Fruit fly (Drosophila melanogaster): ENCODE measurements around the gene CG32026.

The CG32026 gene

dm6 chr3L:8813484-8813883 is 22.8 kb upstream of the CG32026 start:
- TF ChIP-seq h (optimal IDR thresholded peaks at IDR 0.05) (no peak), Sin3A (optimal IDR thresholded peaks at IDR 0.05) (no peak), ttk (optimal IDR thresholded peaks at IDR 0.05) (no peak), psq (optimal IDR thresholded peaks at IDR 0.05) (no peak), insv (optimal IDR thresholded peaks at IDR 0.05) (no peak), Myc (optimal IDR thresholded peaks at IDR 0.05) (no peak)

DNA sequence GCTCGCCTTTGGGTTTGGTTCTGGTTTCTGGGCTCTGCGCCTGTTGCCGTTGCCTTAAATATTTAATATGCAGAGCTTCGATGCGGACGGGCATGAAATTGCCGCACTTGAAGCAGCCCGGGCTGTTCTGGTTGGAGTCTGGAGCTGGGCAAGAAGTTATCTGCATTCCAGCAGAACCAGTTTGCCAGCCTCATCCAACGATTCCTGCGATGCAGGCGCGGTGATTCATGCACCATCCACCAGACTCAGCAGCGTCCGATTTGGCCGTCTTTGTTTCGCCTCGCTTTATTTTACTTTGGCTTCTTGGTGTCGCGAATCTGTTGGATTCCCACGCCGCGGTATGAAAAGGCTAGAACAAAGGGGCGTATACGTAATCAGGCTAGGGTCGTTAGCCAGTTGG is 16.8 kb upstream of the CG32026 start:
- no peak for TF ChIP-seq h (optimal IDR thresholded peaks at IDR 0.05)
- TF ChIP-seq insv (optimal IDR thresholded peaks at IDR 0.05) = no peak
- TF ChIP-seq Sin3A (optimal IDR thresholded peaks at IDR 0.05) = no peak
- TF ChIP-seq psq (optimal IDR thresholded peaks at IDR 0.05) = no peak
- no peak for TF ChIP-seq Myc (optimal IDR thresholded peaks at IDR 0.05)
- TF ChIP-seq ttk (optimal IDR thresholded peaks at IDR 0.05) = no peak

- TF ChIP-seq h (optimal IDR thresholded peaks at IDR 0.05) = no peak
- no peak for TF ChIP-seq Sin3A (optimal IDR thresholded peaks at IDR 0.05)
- TF ChIP-seq insv (optimal IDR thresholded peaks at IDR 0.05) = no peak
- TF ChIP-seq psq (optimal IDR thresholded peaks at IDR 0.05) = no peak
- no peak for TF ChIP-seq ttk (optimal IDR thresholded peaks at IDR 0.05)
- no peak for TF ChIP-seq Myc (optimal IDR thresholded peaks at IDR 0.05)
These were observed 14.3 kb upstream of the CG32026 start for dm6 chr3L:8821708-8822660.

- TF ChIP-seq h (optimal IDR thresholded peaks at IDR 0.05) = no peak
- no peak for TF ChIP-seq Sin3A (optimal IDR thresholded peaks at IDR 0.05)
- TF ChIP-seq Myc (optimal IDR thresholded peaks at IDR 0.05) = no peak
- TF ChIP-seq ttk (optimal IDR thresholded peaks at IDR 0.05) = no peak
- TF ChIP-seq insv (optimal IDR thresholded peaks at IDR 0.05) = no peak
- TF ChIP-seq psq (optimal IDR thresholded peaks at IDR 0.05) = no peak
These were observed 13.3 kb upstream of the CG32026 start for dm6 chr3L:8822881-8823435.

- TF ChIP-seq Myc (optimal IDR thresholded peaks at IDR 0.05) = no peak
- no peak for TF ChIP-seq insv (optimal IDR thresholded peaks at IDR 0.05)
- TF ChIP-seq psq (optimal IDR thresholded peaks at IDR 0.05) = no peak
- TF ChIP-seq ttk (optimal IDR thresholded peaks at IDR 0.05) = no peak
- TF ChIP-seq Sin3A (optimal IDR thresholded peaks at IDR 0.05) = no peak
These were observed 12.4 kb upstream of the CG32026 start for dm6 chr3L:8823730-8824374.

dm6 chr3L:8824403-8825029 is 11.7 kb upstream of the CG32026 start:
- TF ChIP-seq psq (optimal IDR thresholded peaks at IDR 0.05) (no peak), Myc (optimal IDR thresholded peaks at IDR 0.05) (no peak), ttk (optimal IDR thresholded peaks at IDR 0.05) (no peak), Sin3A (optimal IDR thresholded peaks at IDR 0.05) (no peak), insv (optimal IDR thresholded peaks at IDR 0.05) (no peak), h (optimal IDR thresholded peaks at IDR 0.05) (no peak)

DNA sequence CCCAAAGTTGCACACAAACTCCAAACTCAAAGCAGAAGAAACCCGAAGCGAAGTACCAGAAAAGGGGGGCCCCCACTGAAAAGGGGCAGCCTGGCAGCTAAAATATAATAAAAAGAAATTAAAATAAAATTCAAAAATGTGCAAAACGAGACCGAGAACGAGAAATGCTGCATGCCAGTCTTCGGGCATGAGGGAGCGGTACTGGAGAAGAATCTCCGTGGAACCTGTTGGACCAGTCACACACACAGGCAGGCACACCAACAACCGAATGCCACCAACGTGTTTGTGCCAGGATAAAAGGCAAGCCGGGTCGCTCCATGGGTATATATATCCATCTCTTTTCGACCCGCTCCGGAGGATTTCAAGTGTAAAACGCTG is 11.2 kb upstream of the CG32026 start:
- no peak for TF ChIP-seq ttk (optimal IDR thresholded peaks at IDR 0.05)
- no peak for TF ChIP-seq psq (optimal IDR thresholded peaks at IDR 0.05)
- TF ChIP-seq Myc (optimal IDR thresholded peaks at IDR 0.05) = no peak

DNA sequence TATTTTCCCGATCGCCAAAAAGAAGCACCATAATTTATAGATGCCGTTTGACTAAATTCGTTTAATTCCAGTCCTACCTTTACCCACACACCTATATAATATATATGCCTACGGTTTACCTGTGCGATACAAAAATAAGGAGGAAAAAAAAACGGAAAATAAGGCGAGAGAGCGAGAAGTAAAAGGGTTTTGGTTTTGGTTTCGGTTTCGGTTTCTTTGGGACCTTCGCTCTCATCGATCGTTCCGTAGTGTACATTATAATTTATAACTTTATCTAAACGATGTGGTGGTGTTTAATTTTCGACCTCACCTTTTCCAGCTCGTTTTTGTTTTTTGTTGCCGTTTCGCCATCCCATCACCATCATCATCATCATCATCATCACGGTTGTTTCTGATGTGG is 10.7 kb upstream of the CG32026 start:
- TF ChIP-seq Myc (optimal IDR thresholded peaks at IDR 0.05) = no peak
- no peak for TF ChIP-seq Sin3A (optimal IDR thresholded peaks at IDR 0.05)
- TF ChIP-seq h (optimal IDR thresholded peaks at IDR 0.05) = no peak
- no peak for TF ChIP-seq psq (optimal IDR thresholded peaks at IDR 0.05)
- no peak for TF ChIP-seq insv (optimal IDR thresholded peaks at IDR 0.05)
- no peak for TF ChIP-seq ttk (optimal IDR thresholded peaks at IDR 0.05)

dm6 chr3L:8826038-8826437 is 10.2 kb upstream of the CG32026 start:
- no peak for TF ChIP-seq Myc (optimal IDR thresholded peaks at IDR 0.05)
- no peak for TF ChIP-seq insv (optimal IDR thresholded peaks at IDR 0.05)
- no peak for TF ChIP-seq psq (optimal IDR thresholded peaks at IDR 0.05)
- TF ChIP-seq ttk (optimal IDR thresholded peaks at IDR 0.05) = no peak
- TF ChIP-seq Sin3A (optimal IDR thresholded peaks at IDR 0.05) = no peak
- TF ChIP-seq h (optimal IDR thresholded peaks at IDR 0.05) = no peak

- TF ChIP-seq insv (optimal IDR thresholded peaks at IDR 0.05) (no peak), Sin3A (optimal IDR thresholded peaks at IDR 0.05) (no peak)
These were observed 9.0 kb upstream of the CG32026 start, which contains the start of gene dally for dm6 chr3L:8827133-8827867. dally (plus strand) TSS chr3L:8827505.

DNA sequence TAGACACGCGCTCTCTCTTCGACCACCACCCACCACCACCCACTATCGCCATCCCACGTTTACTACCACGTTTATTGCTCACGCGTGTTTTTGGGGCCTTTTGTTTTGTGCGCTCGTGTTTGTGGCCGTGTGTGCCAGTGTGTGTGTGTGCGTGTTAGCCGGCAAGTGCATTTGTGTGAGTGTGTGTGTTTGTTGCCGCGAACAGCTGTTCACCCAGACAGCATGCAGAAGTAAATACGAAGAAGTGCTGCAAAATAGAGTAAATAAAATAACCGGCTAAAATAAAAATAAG is 8.4 kb upstream of the CG32026 start:
- no peak for TF ChIP-seq Sin3A (optimal IDR thresholded peaks at IDR 0.05)
- no peak for TF ChIP-seq psq (optimal IDR thresholded peaks at IDR 0.05)

DNA sequence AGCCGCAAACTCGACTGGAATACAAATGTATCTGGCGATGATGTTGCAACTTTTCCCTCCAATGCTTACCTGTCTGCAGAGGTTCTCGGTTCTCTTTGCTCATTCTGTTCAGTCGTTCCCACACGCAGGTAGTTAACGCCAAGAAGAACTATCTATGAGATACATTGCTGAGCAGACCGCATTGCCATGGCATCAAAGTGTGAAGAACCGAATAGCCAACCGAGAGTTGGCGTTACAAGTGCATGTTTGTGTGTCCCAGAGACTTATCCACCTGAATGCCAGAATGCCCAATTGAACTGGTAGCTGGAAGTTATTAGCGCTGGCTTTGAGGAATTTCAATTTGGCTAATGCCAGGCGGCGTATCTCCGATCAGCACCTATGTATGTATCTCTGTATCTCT is 6.7 kb upstream of the CG32026 start:
- TF ChIP-seq Sin3A (optimal IDR thresholded peaks at IDR 0.05) (no peak), Myc (optimal IDR thresholded peaks at IDR 0.05) (no peak), ttk (optimal IDR thresholded peaks at IDR 0.05) (no peak), h (optimal IDR thresholded peaks at IDR 0.05) (no peak), psq (optimal IDR thresholded peaks at IDR 0.05) (no peak), insv (optimal IDR thresholded peaks at IDR 0.05) (no peak)
